Fruit fly (Drosophila melanogaster) whole organism, embryonic: Measurements from ENCODE around the gene CG10195.

Experiments
- Abd-B ChIP-seq: fragments of 200-800 bp; sonication (Bioruptor generic); optimal IDR thresholded peaks from 2 replicates; lab custom pipeline; 2018; ENCODE audit warnings: missing biosample characterization, mild to moderate bottlenecking, missing genetic modification characterization, moderate library complexity
- B-H2 ChIP-seq: fragments of 200-800 bp; sonication (Bioruptor generic); optimal IDR thresholded peaks from 2 replicates; lab custom pipeline; 2018; ENCODE audit warnings: missing biosample characterization, mild to moderate bottlenecking, missing genetic modification characterization
- CG10209 ChIP-seq: fragments of 200-800 bp; sonication (Bioruptor generic); optimal IDR thresholded peaks from 3 replicates; lab custom pipeline; 2017; ENCODE audit warnings: missing biosample characterization, mild to moderate bottlenecking, missing genetic modification characterization, missing genetic modification reagents
- CG10274 ChIP-seq: fragments of 200-800 bp; sonication (Bioruptor generic); optimal IDR thresholded peaks from 3 replicates; lab custom pipeline; 2017; ENCODE audit warnings: missing biosample characterization, mild to moderate bottlenecking, missing genetic modification characterization
- CG11695 ChIP-seq: fragments of 200-800 bp; sonication (Bioruptor generic); IDR thresholded peaks from 3 replicates; pipeline ENCODE4 v1.3.6; 2022; ENCODE audit warnings: missing biosample characterization, missing genetic modification characterization
- CG12155 ChIP-seq: fragments of 200-800 bp; sonication (Bioruptor generic); optimal IDR thresholded peaks from 3 replicates; lab custom pipeline; 2016; ENCODE audit warnings: missing biosample characterization, missing genetic modification characterization
- CG12769 ChIP-seq: fragments of 200-800 bp; sonication (Bioruptor generic); optimal IDR thresholded peaks from 2 replicates; lab custom pipeline; 2019; ENCODE audit warnings: missing biosample characterization, mild to moderate bottlenecking, missing genetic modification characterization, moderate library complexity
- CG13775 ChIP-seq: fragments of 200-800 bp; sonication (Bioruptor generic); optimal IDR thresholded peaks from 3 replicates; lab custom pipeline; 2017; ENCODE audit warnings: missing biosample characterization, mild to moderate bottlenecking, missing genetic modification characterization
- CG14441 ChIP-seq: fragments of 200-800 bp; sonication (Bioruptor generic); IDR thresholded peaks from 2 replicates; pipeline ENCODE4 v1.3.6; 2022; ENCODE audit warnings: missing biosample characterization, missing genetic modification characterization
- CG15011 ChIP-seq: fragments of 200-800 bp; sonication (Bioruptor generic); optimal IDR thresholded peaks from 3 replicates; lab custom pipeline; 2018; ENCODE audit warnings: missing biosample characterization, mild to moderate bottlenecking, missing genetic modification characterization
- CG15696 ChIP-seq: fragments of 200-800 bp; sonication (Bioruptor generic); optimal IDR thresholded peaks from 2 replicates; lab custom pipeline; 2019; ENCODE audit warnings: missing biosample characterization, mild to moderate bottlenecking, missing genetic modification characterization, moderate library complexity
- CG17361 ChIP-seq: fragments of 200-800 bp; sonication (Bioruptor generic); IDR thresholded peaks from 3 replicates; pipeline ENCODE4 v1.3.6; 2022; ENCODE audit warnings: missing biosample characterization, missing genetic modification characterization
- CG17612 ChIP-seq: fragments of 200-800 bp; sonication (Bioruptor generic); IDR thresholded peaks from 2 replicates; pipeline ENCODE4 v1.3.6; 2022; ENCODE audit warnings: missing biosample characterization, missing genetic modification characterization
- CG4282 ChIP-seq: fragments of 200-800 bp; sonication (Bioruptor generic); optimal IDR thresholded peaks from 2 replicates; lab custom pipeline; 2016; ENCODE audit warnings: missing biosample characterization, missing genetic modification characterization
- CG4404 ChIP-seq: fragments of 200-800 bp; sonication (Bioruptor generic); IDR thresholded peaks from 2 replicates; pipeline ENCODE4 v1.3.6; 2022; ENCODE audit warnings: missing biosample characterization, missing genetic modification characterization
- CG5245 ChIP-seq: fragments of 200-800 bp; sonication (Bioruptor generic); optimal IDR thresholded peaks from 3 replicates; lab custom pipeline; 2016; ENCODE audit warnings: missing biosample characterization, missing genetic modification characterization
- CG6254 ChIP-seq: fragments of 200-800 bp; sonication (Bioruptor generic); optimal IDR thresholded peaks from 3 replicates; lab custom pipeline; 2017; ENCODE audit warnings: mild to moderate bottlenecking, missing biosample characterization, missing genetic modification reagents, missing genetic modification characterization
- CG7786 ChIP-seq: fragments of 200-800 bp; sonication (Bioruptor generic); optimal IDR thresholded peaks from 2 replicates; lab custom pipeline; 2016; ENCODE audit warnings: missing biosample characterization, missing genetic modification characterization
- CG7928 ChIP-seq: fragments of 200-800 bp; sonication (Bioruptor generic); optimal IDR thresholded peaks from 2 replicates; lab custom pipeline; 2017; ENCODE audit warnings: missing biosample characterization, mild to moderate bottlenecking, missing genetic modification characterization
- CG7987 ChIP-seq: fragments of 200-800 bp; sonication (Bioruptor generic); optimal IDR thresholded peaks from 2 replicates; lab custom pipeline; 2018; ENCODE audit warnings: missing biosample characterization, mild to moderate bottlenecking, missing genetic modification characterization, moderate library complexity
- CG8089 ChIP-seq: fragments of 200-800 bp; sonication (Bioruptor generic); optimal IDR thresholded peaks from 3 replicates; lab custom pipeline; 2016; ENCODE audit warnings: missing biosample characterization, missing genetic modification characterization
- CG9215 ChIP-seq: fragments of 200-800 bp; sonication (Bioruptor generic); IDR thresholded peaks from 2 replicates; pipeline ENCODE4 v1.3.6; 2022; ENCODE audit warnings: missing biosample characterization, missing genetic modification characterization
- E2f1 ChIP-seq: fragments of 200-800 bp; sonication (Bioruptor generic); IDR thresholded peaks from 2 replicates; pipeline ENCODE4 v1.3.6; 2022; ENCODE audit warnings: missing biosample characterization, missing genetic modification characterization
- Ets97D ChIP-seq: fragments of 200-800 bp; sonication (Bioruptor generic); optimal IDR thresholded peaks from 3 replicates; lab custom pipeline; 2016; ENCODE audit warnings: missing biosample characterization, missing genetic modification characterization
- GATAe ChIP-seq: fragments of 200-800 bp; sonication (Bioruptor generic); conservative IDR thresholded peaks from 2 replicates; pipeline ENCODE4 v1.3.6; 2022; ENCODE audit warnings: missing biosample characterization, missing genetic modification characterization
- Gsc ChIP-seq: fragments of 200-800 bp; sonication (Bioruptor generic); IDR thresholded peaks from 2 replicates; pipeline ENCODE4 v1.3.6; 2022; ENCODE audit warnings: missing biosample characterization, missing genetic modification characterization
- HLH3B ChIP-seq: fragments of 200-800 bp; sonication (Bioruptor generic); IDR thresholded peaks from 2 replicates; pipeline ENCODE4 v1.3.6; 2022; ENCODE audit warnings: missing biosample characterization, missing genetic modification characterization
- Hey ChIP-seq: fragments of 200-800 bp; sonication (Bioruptor generic); optimal IDR thresholded peaks from 3 replicates; lab custom pipeline; 2018; ENCODE audit warnings: missing biosample characterization, mild to moderate bottlenecking, missing genetic modification characterization
- Hr78 ChIP-seq, 2 experiments: fragments of 200-800 bp in 1 of 2; fragments of >200 bp in 1 of 2; sonication (Bioruptor generic) in 1 of 2; optimal IDR thresholded peaks; 2 replicates each; lab custom pipeline; 2017 to 2019; ENCODE audit warnings: missing biosample characterization in 2 of 2, missing genetic modification characterization in 2 of 2, mild to moderate bottlenecking in 1 of 2, moderate library complexity in 1 of 2
- Hsf ChIP-seq: fragments of 200-800 bp; sonication (Bioruptor generic); optimal IDR thresholded peaks from 3 replicates; lab custom pipeline; 2016; ENCODE audit warnings: missing biosample characterization, missing genetic modification characterization
- NFAT ChIP-seq: fragments of 200-800 bp; sonication (Bioruptor generic); IDR thresholded peaks from 2 replicates; pipeline ENCODE4 v1.3.6; 2022; ENCODE audit warnings: missing biosample characterization, missing genetic modification characterization
- Nf-YC ChIP-seq: fragments of 200-800 bp; optimal IDR thresholded peaks from 3 replicates; lab custom pipeline; 2019; ENCODE audit warnings: missing biosample characterization, mild to moderate bottlenecking, missing genetic modification characterization, moderate library complexity
- abd-A ChIP-seq: fragments of 200-800 bp; sonication (Bioruptor generic); optimal IDR thresholded peaks from 3 replicates; lab custom pipeline; 2019; ENCODE audit warnings: missing biosample characterization, mild to moderate bottlenecking, missing genetic modification characterization, moderate library complexity
- aop ChIP-seq: fragments of 200-800 bp; sonication (Bioruptor generic); IDR thresholded peaks from 2 replicates; pipeline ENCODE4 v1.3.6; 2022; ENCODE audit warnings: missing biosample characterization, missing genetic modification characterization
- bcd ChIP-seq: fragments of 200-800 bp; sonication (Bioruptor generic); optimal IDR thresholded peaks from 2 replicates; lab custom pipeline; 2017; ENCODE audit warnings: missing biosample characterization, mild to moderate bottlenecking, missing genetic modification characterization
- cato ChIP-seq: fragments of 200-800 bp; sonication (Bioruptor generic); optimal IDR thresholded peaks from 2 replicates; lab custom pipeline; 2016; ENCODE audit warnings: missing biosample characterization, missing genetic modification characterization, borderline replicate concordance
- chn ChIP-seq: fragments of 200-800 bp; sonication (Bioruptor generic); optimal IDR thresholded peaks from 2 replicates; lab custom pipeline; 2016; ENCODE audit warnings: missing biosample characterization, missing genetic modification characterization
- da ChIP-seq: fragments of 200-800 bp; sonication (Bioruptor generic); optimal IDR thresholded peaks from 2 replicates; lab custom pipeline; 2016; ENCODE audit warnings: missing biosample characterization, missing genetic modification characterization
- emc ChIP-seq: fragments of 200-800 bp; sonication (Bioruptor generic); optimal IDR thresholded peaks from 2 replicates; lab custom pipeline; 2016; ENCODE audit warnings: missing biosample characterization, missing genetic modification characterization
- ems ChIP-seq: fragments of 200-800 bp; sonication (Bioruptor generic); optimal IDR thresholded peaks from 3 replicates; lab custom pipeline; 2016; ENCODE audit warnings: missing biosample characterization, missing genetic modification characterization
- maf-S ChIP-seq: fragments of 200-800 bp; sonication (Bioruptor generic); optimal IDR thresholded peaks from 2 replicates; lab custom pipeline; 2016; ENCODE audit warnings: missing biosample characterization, missing genetic modification characterization
- nom ChIP-seq: fragments of 200-800 bp; sonication (Bioruptor generic); optimal IDR thresholded peaks from 2 replicates; lab custom pipeline; 2017; ENCODE audit warnings: missing biosample characterization, missing genetic modification characterization, mild to moderate bottlenecking, moderate library complexity, missing genetic modification reagents
- scrt ChIP-seq: fragments of 200-800 bp; sonication (Bioruptor generic); optimal IDR thresholded peaks from 2 replicates; lab custom pipeline; 2018; ENCODE audit warnings: missing biosample characterization, mild to moderate bottlenecking, missing genetic modification characterization, moderate library complexity
- shn ChIP-seq: fragments of 200-800 bp; sonication (Bioruptor generic); optimal IDR thresholded peaks from 3 replicates; lab custom pipeline; 2016; ENCODE audit warnings: missing biosample characterization, missing genetic modification characterization
- sqz ChIP-seq: fragments of 200-800 bp; sonication (Bioruptor generic); optimal IDR thresholded peaks from 3 replicates; lab custom pipeline; 2018; ENCODE audit warnings: missing biosample characterization, mild to moderate bottlenecking, missing genetic modification characterization
- stc ChIP-seq: fragments of 200-800 bp; sonication (Bioruptor generic); IDR thresholded peaks from 2 replicates; pipeline ENCODE4 v1.3.6; 2022; ENCODE audit warnings: missing biosample characterization, missing genetic modification characterization
- sug ChIP-seq: fragments of 200-800 bp; optimal IDR thresholded peaks from 2 replicates; lab custom pipeline; 2019; ENCODE audit warnings: missing biosample characterization, mild to moderate bottlenecking, missing genetic modification characterization, moderate library complexity
- tap ChIP-seq: fragments of 200-800 bp; optimal IDR thresholded peaks from 3 replicates; lab custom pipeline; 2019; ENCODE audit warnings: missing biosample characterization, mild to moderate bottlenecking, missing genetic modification characterization, moderate library complexity
- tin ChIP-seq: fragments of 200-800 bp; sonication (Bioruptor generic); optimal IDR thresholded peaks from 3 replicates; lab custom pipeline; 2016; ENCODE audit warnings: missing biosample characterization, missing genetic modification characterization
- toy ChIP-seq: fragments of 200-800 bp; sonication (Bioruptor generic); IDR thresholded peaks from 2 replicates; pipeline ENCODE4 v1.3.6; 2022; ENCODE audit warnings: missing biosample characterization, missing genetic modification characterization
- unc-4 ChIP-seq: fragments of 200-800 bp; sonication (Bioruptor generic); IDR thresholded peaks from 2 replicates; pipeline ENCODE4 v1.3.6; 2022; ENCODE audit warnings: missing biosample characterization, missing genetic modification characterization; ENCODE audit not compliant: partially characterized antibody
- wor ChIP-seq: fragments of 200-800 bp; sonication (Bioruptor generic); IDR thresholded peaks from 2 replicates; pipeline ENCODE4 v1.3.6; 2022; ENCODE audit warnings: missing biosample characterization, missing genetic modification characterization

Gene CG10195

DNA sequence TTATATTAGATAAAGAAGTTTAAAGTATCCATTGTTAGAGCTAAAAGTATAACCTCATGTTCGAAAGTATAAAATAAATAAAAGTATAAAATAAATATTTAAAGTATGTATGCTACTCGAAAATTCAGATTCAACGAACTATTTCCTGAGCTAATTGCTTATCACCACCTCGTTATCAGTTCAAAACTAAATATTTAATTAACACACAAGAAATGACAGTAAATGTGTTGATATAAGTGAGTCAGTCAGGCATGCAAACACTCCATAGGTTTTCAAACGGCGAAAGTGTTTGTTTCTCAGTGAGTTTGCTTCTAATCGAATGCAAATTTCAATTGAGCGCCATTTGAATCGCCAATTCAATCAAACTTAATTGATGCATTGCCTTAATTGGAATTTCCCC is 50.2 kb downstream of the CG10195 start (continued):
- TF ChIP-seq chn (GFP tag; lab: Kevin White, UChicago), result no peak
- no peak for TF ChIP-seq E2f1 (GFP tag; lab: Robert Waterston, UW)
- TF ChIP-seq CG9215, result no peak
- peak; percentile 75 for TF ChIP-seq tap
- TF ChIP-seq aop, result no peak
- no peak for TF ChIP-seq GATAe
- peak; percentile 33; the same call in 1 of the 3 replicates for TF ChIP-seq CG17361 (GFP tag; lab: Robert Waterston, UW)
- no peak for TF ChIP-seq unc-4 (GFP tag; lab: Robert Waterston, UW)
- no peak for TF ChIP-seq tin (GFP tag; lab: Kevin White, UChicago)
- TF ChIP-seq Gsc (GFP tag; lab: Robert Waterston, UW), result no peak
- no peak for TF ChIP-seq cato
- TF ChIP-seq ems (GFP tag; lab: Kevin White, UChicago), result no peak
- TF ChIP-seq CG10209, result peak; percentile 57
- peak; percentile 43 for TF ChIP-seq scrt (GFP tag; lab: Kevin White, UChicago)
- TF ChIP-seq shn (GFP tag; lab: Kevin White, UChicago), result no peak
- no peak for TF ChIP-seq bcd
- no peak; the same call in 1 of the 2 replicates for TF ChIP-seq stc (GFP tag; lab: Robert Waterston, UW)
- no peak for TF ChIP-seq CG4404
- TF ChIP-seq wor (GFP tag; lab: Robert Waterston, UW), result no peak
- TF ChIP-seq Ets97D (GFP tag; lab: Kevin White, UChicago), result no peak
- TF ChIP-seq maf-S (GFP tag; lab: Kevin White, UChicago), result no peak
- no peak for TF ChIP-seq CG12769
- TF ChIP-seq nom (GFP tag; lab: Kevin White, UChicago), result no peak
- TF ChIP-seq da (GFP tag; lab: Kevin White, UChicago), result no peak
- peak; percentile 88 for TF ChIP-seq CG15696 (tag; lab: Kevin White, UChicago)
- TF ChIP-seq CG13775, result no peak
- peak; percentile 82 for TF ChIP-seq CG7987 (GFP tag; lab: Kevin White, UChicago)
- TF ChIP-seq abd-A (tag; lab: Kevin White, UChicago), result no peak
- no peak for TF ChIP-seq CG7786 (GFP tag; lab: Kevin White, UChicago)
- no peak; the same call in 1 of the 2 replicates for TF ChIP-seq CG14441
- peak; percentile 67 for TF ChIP-seq sqz (GFP tag; lab: Kevin White, UChicago)
- no peak for TF ChIP-seq CG17612 (GFP tag; lab: Robert Waterston, UW)
- TF ChIP-seq sug, result peak; percentile 30
- no peak for TF ChIP-seq toy (GFP tag; lab: Robert Waterston, UW)
- no peak for TF ChIP-seq Hey (tag; lab: Kevin White, UChicago)
- TF ChIP-seq B-H2 (GFP tag; lab: Kevin White, UChicago), result no peak
- peak; percentile 59 for TF ChIP-seq CG6254 (GFP tag; lab: Kevin White, UChicago)
- no peak for TF ChIP-seq Nf-YC (tag; lab: Kevin White, UChicago)
- TF ChIP-seq CG10274 (GFP tag; lab: Kevin White, UChicago), result no peak
- peak; percentile 36; the same call in 1 of the 3 replicates for TF ChIP-seq CG11695
- no peak for TF ChIP-seq CG5245
- no peak for TF ChIP-seq NFAT
- TF ChIP-seq CG8089 (GFP tag; lab: Kevin White, UChicago), result no peak
- TF ChIP-seq CG15011 (GFP tag; lab: Kevin White, UChicago), result peak; percentile 51
- TF ChIP-seq emc (GFP tag; lab: Kevin White, UChicago), result no peak
- no peak for TF ChIP-seq Abd-B (GFP tag; lab: Kevin White, UChicago)
- peak in 1 of 2 experiments; percentile 42 for TF ChIP-seq Hr78 (GFP tag; optimal IDR thresholded peaks at IDR 0.05; lab: Kevin White, UChicago)
- TF ChIP-seq CG4282 (GFP tag; lab: Kevin White, UChicago), result no peak
- TF ChIP-seq Hsf (GFP tag; lab: Kevin White, UChicago), result no peak
- TF ChIP-seq CG7928 (GFP tag; lab: Kevin White, UChicago), result no peak
- TF ChIP-seq CG12155, result no peak
- no peak for TF ChIP-seq HLH3B (GFP tag; lab: Robert Waterston, UW)
